Fruit fly (Drosophila melanogaster) whole organism, pupa: ENCODE measurements around the gene Ubi-p63E.

Experiments used
- CG10348 ChIP-seq: fragments of 200-800 bp; sonication (Bioruptor generic); IDR thresholded peaks from 2 replicates; pipeline ENCODE4 v1.3.6; 2022; ENCODE audit warnings: missing biosample characterization, missing genetic modification characterization
- CG12605 ChIP-seq: fragments of 200-800 bp; sonication (Bioruptor generic); IDR thresholded peaks from 2 replicates; pipeline ENCODE4 v1.3.6; 2022; ENCODE audit warnings: missing biosample characterization, missing genetic modification characterization
- CG13204 ChIP-seq: fragments of 200-800 bp; sonication (Bioruptor generic); optimal IDR thresholded peaks from 2 replicates; lab custom pipeline; 2018; ENCODE audit warnings: missing biosample characterization, mild to moderate bottlenecking, missing genetic modification characterization, moderate library complexity
- CG14655 ChIP-seq: fragments of 200-800 bp; sonication (Bioruptor generic); optimal IDR thresholded peaks from 3 replicates; lab custom pipeline; 2017; ENCODE audit warnings: mild to moderate bottlenecking, missing biosample characterization, missing genetic modification reagents, missing genetic modification characterization
- CG15710 ChIP-seq: fragments of 200-800 bp; sonication (Bioruptor generic); optimal IDR thresholded peaks from 2 replicates; lab custom pipeline; 2018; ENCODE audit warnings: missing biosample characterization, mild to moderate bottlenecking, missing genetic modification characterization, moderate library complexity
- CG17806 ChIP-seq: fragments of 200-800 bp; sonication (Bioruptor generic); optimal IDR thresholded peaks from 2 replicates; lab custom pipeline; 2018; ENCODE audit warnings: missing biosample characterization, mild to moderate bottlenecking, missing genetic modification characterization, moderate library complexity
- CG32121 ChIP-seq: fragments of 200-800 bp; sonication (Bioruptor generic); IDR thresholded peaks from 2 replicates; pipeline ENCODE4 v1.3.6; 2022; ENCODE audit warnings: missing biosample characterization, missing genetic modification characterization
- CG34367 ChIP-seq: fragments of 200-800 bp; sonication (Bioruptor generic); optimal IDR thresholded peaks from 2 replicates; lab custom pipeline; 2018; ENCODE audit warnings: missing biosample characterization, mild to moderate bottlenecking, missing genetic modification characterization
- CG4496 ChIP-seq: fragments of 200-800 bp; sonication (Bioruptor generic); IDR thresholded peaks from 3 replicates; pipeline ENCODE4 v1.3.6; 2022; ENCODE audit warnings: missing biosample characterization, missing genetic modification characterization
- CG8159 ChIP-seq: fragments of 200-800 bp; sonication (Bioruptor generic); optimal IDR thresholded peaks from 3 replicates; lab custom pipeline; 2018; ENCODE audit warnings: missing biosample characterization, mild to moderate bottlenecking, missing genetic modification characterization, moderate library complexity
- CG8301 ChIP-seq: fragments of 200-800 bp; sonication (Bioruptor generic); optimal IDR thresholded peaks from 2 replicates; lab custom pipeline; 2018; ENCODE audit warnings: missing biosample characterization, mild to moderate bottlenecking, missing genetic modification characterization
- CG9948 ChIP-seq: fragments of 200-800 bp; sonication (Bioruptor generic); optimal IDR thresholded peaks from 2 replicates; lab custom pipeline; 2018; ENCODE audit warnings: missing biosample characterization, mild to moderate bottlenecking, missing genetic modification characterization, moderate library complexity
- D1 ChIP-seq: fragments of 200-800 bp; sonication (Bioruptor generic); optimal IDR thresholded peaks from 2 replicates; lab custom pipeline; 2018; ENCODE audit warnings: missing biosample characterization, mild to moderate bottlenecking, missing genetic modification characterization, moderate library complexity
- EcR ChIP-seq: fragments of 200-800 bp; sonication (Bioruptor generic); optimal IDR thresholded peaks from 3 replicates; lab custom pipeline; 2019; ENCODE audit warnings: missing biosample characterization, missing genetic modification characterization, mild to moderate bottlenecking, moderate library complexity, missing genetic modification reagents
- Ets98B ChIP-seq: fragments of 200-800 bp; sonication (Bioruptor generic); IDR thresholded peaks from 2 replicates; pipeline ENCODE4 v1.3.6; 2022; ENCODE audit warnings: missing biosample characterization, missing genetic modification characterization
- Pif1A ChIP-seq: fragments of 200-800 bp; sonication (Bioruptor generic); optimal IDR thresholded peaks from 3 replicates; lab custom pipeline; 2016; ENCODE audit warnings: missing biosample characterization, missing genetic modification characterization
- Pif1B ChIP-seq: fragments of 200-800 bp; sonication (Bioruptor generic); optimal IDR thresholded peaks from 3 replicates; lab custom pipeline; 2016; ENCODE audit warnings: missing biosample characterization, missing genetic modification characterization
- Snoo ChIP-seq: fragments of 200-800 bp; sonication (Bioruptor generic); optimal IDR thresholded peaks from 3 replicates; lab custom pipeline; 2017; ENCODE audit warnings: missing biosample characterization, mild to moderate bottlenecking, missing genetic modification characterization, inconsistent platforms
- fd96Ca ChIP-seq: fragments of 200-800 bp; sonication (Bioruptor generic); IDR thresholded peaks from 3 replicates; pipeline ENCODE4 v1.3.6; 2022; ENCODE audit warnings: missing biosample characterization, missing genetic modification characterization
- gl ChIP-seq: fragments of 200-800 bp; sonication (Bioruptor generic); optimal IDR thresholded peaks from 2 replicates; lab custom pipeline; 2018; ENCODE audit warnings: missing biosample characterization, mild to moderate bottlenecking, missing genetic modification characterization
- rn ChIP-seq: fragments of 200-800 bp; sonication (Bioruptor generic); IDR thresholded peaks from 2 replicates; pipeline ENCODE4 v1.3.6; 2022; ENCODE audit warnings: missing biosample characterization, missing genetic modification characterization

The Ubi-p63E gene

DNA sequence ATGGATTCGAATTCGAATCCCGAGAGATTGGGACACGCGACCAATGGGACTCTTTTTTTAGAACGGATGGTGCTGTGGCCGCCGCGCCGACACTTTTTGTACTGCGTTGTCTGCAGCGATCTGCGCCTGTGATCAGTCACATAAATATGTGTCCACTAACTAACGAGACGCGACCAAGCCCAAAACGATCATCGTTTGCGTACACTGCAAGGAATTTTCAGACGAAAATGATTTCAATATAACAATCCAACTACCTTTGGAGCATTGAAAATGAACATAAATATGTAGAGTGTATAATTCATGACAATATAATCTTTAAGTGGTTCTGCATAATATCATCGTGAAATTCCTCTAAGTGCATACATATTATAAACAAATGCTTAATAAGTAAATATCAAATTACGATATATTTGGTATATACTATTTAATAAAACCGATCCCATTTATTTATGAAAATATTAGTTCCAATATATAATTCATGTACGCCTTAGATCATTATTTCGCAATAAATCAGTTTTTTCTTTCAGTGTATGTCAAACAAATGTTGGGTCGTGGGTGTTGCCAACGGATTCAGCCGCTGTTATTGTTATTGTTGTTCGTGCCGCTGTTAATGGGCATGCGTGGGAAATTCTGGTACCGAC is 32.7 kb upstream of the Ubi-p63E start, which contains the start of gene Eip63F-1:
Gene Eip63F-1, minus strand, starts transcription at position 51 of the 641 bp plus-strand sequence.
- TF ChIP-seq CG8301 (tag; lab: Kevin White, UChicago) (peak; percentile 57), gl (no peak), Ets98B (peak; percentile 45; the same call in 1 of the 2 replicates), fd96Ca (no peak), CG15710 (tag; lab: Kevin White, UChicago) (no peak), CG32121 (GFP tag; lab: Robert Waterston, UW) (peak; percentile 55)

- TF ChIP-seq CG14655 (peak; percentile 31), CG32121 (GFP tag; lab: Robert Waterston, UW) (no peak), Snoo (tag; lab: Kevin White, UChicago) (peak; percentile 3), Pif1A (GFP tag; lab: Kevin White, UChicago) (no peak)
Observed at dm6 chr3L:3934110-3934509, 31.1 kb upstream of the Ubi-p63E start.

DNA sequence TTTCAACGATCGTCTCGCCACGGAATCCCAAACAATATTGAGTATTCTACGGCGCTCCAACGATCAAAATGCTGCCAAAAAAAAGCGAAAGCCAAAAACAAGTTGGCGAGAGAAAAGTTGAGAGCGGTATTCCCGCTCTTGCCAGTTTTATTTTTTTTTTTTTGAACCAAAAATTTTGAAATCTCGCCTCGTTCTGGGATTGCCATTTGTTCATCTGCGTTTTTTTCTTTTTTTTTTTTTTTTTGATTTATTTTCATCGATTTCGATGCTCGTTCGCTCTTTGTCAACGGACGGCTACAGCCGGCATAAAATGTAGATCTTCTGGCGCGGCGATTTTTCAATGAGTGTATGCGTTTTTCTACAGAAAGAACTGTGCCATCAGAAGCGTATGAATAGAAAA is 30.6 kb upstream of the Ubi-p63E start:
- TF ChIP-seq fd96Ca, result peak; percentile 58; the same call in 2 of the 3 replicates
- peak; percentile 76 for TF ChIP-seq Ets98B
- peak; percentile 88 for TF ChIP-seq CG12605 (GFP tag; lab: Robert Waterston, UW)
- TF ChIP-seq CG10348 (GFP tag; lab: Robert Waterston, UW), result no peak
- TF ChIP-seq CG4496 (GFP tag; lab: Robert Waterston, UW), result peak; percentile 66; the same call in 2 of the 3 replicates
- TF ChIP-seq Pif1B (GFP tag; lab: Kevin White, UChicago), result no peak
- TF ChIP-seq CG32121 (GFP tag; lab: Robert Waterston, UW), result peak; percentile 53
- peak; percentile 52 for TF ChIP-seq Pif1A (GFP tag; lab: Kevin White, UChicago)
- no peak for TF ChIP-seq Snoo (tag; lab: Kevin White, UChicago)
- no peak for TF ChIP-seq rn
- TF ChIP-seq CG14655, result peak; percentile 9

DNA sequence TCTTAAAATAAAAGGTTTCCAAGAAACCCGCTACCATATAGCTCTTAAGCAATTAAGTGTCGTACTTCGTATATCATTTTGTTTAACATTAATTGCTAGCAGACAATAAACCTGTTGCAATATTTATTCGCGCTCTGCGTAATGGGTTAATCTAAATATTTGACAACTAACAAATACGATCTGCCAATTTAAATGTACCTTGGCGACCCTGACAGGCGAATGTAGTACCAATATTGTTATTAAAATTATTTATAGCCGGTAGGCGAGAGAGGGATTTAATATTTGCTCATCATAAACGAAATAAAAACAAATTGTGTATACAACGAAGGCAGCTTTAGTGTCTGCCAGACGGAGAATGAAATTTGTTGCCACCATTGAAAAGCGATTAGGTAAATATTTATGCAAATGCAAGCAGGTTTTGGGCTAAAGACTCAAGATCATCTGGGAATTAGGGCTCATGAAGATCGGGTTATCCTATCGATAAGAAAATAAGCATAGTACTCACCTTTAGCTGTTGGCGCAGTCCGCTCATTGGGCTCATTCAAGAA is 29.8 kb upstream of the Ubi-p63E start:
- no peak for TF ChIP-seq CG32121 (GFP tag; lab: Robert Waterston, UW)
- no peak for TF ChIP-seq CG4496 (GFP tag; lab: Robert Waterston, UW)
- TF ChIP-seq rn, result no peak
- no peak for TF ChIP-seq CG8159
- TF ChIP-seq gl, result no peak
- TF ChIP-seq CG34367, result no peak
- no peak for TF ChIP-seq Ets98B
- no peak for TF ChIP-seq fd96Ca
- no peak for TF ChIP-seq EcR (GFP tag; lab: Kevin White, UChicago)
- TF ChIP-seq CG9948 (tag; lab: Kevin White, UChicago), result no peak
- no peak for TF ChIP-seq CG17806 (tag; lab: Kevin White, UChicago)
- TF ChIP-seq D1 (tag; lab: Kevin White, UChicago), result no peak
- no peak for TF ChIP-seq Pif1A (GFP tag; lab: Kevin White, UChicago)
- no peak for TF ChIP-seq CG15710 (tag; lab: Kevin White, UChicago)
- TF ChIP-seq Pif1B (GFP tag; lab: Kevin White, UChicago), result no peak
- TF ChIP-seq CG13204 (GFP tag; lab: Kevin White, UChicago), result no peak
- no peak for TF ChIP-seq CG8301 (tag; lab: Kevin White, UChicago)
- TF ChIP-seq CG10348 (GFP tag; lab: Robert Waterston, UW), result no peak

DNA sequence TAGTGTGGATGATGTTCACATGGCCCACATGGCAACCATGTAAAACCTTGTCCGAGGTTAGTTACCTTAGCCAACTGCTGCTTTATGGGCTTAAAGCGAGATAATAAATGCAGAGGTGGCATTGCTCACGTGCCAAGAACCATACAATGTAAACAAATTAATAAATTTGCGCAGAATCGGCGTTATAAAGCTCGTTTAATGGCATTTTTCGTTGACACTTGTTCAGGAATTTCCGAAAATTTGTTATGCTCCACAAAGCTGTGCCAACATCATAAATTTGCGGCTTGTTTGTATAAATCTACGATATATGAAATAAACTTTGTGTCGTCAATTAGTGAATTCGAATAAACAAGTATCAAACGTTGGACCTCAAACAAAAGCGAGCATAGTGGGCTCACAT is 28.8 kb upstream of the Ubi-p63E start:
- TF ChIP-seq CG10348 (GFP tag; lab: Robert Waterston, UW) (no peak), fd96Ca (no peak), rn (no peak), CG8301 (tag; lab: Kevin White, UChicago) (no peak), EcR (GFP tag; lab: Kevin White, UChicago) (no peak), Snoo (tag; lab: Kevin White, UChicago) (no peak), CG15710 (tag; lab: Kevin White, UChicago) (no peak), CG32121 (GFP tag; lab: Robert Waterston, UW) (no peak), CG17806 (tag; lab: Kevin White, UChicago) (no peak), CG12605 (GFP tag; lab: Robert Waterston, UW) (no peak), Ets98B (no peak), CG8159 (no peak), CG9948 (tag; lab: Kevin White, UChicago) (no peak), Pif1A (GFP tag; lab: Kevin White, UChicago) (no peak), CG13204 (GFP tag; lab: Kevin White, UChicago) (no peak), CG4496 (GFP tag; lab: Robert Waterston, UW) (no peak), CG14655 (no peak), gl (no peak), D1 (tag; lab: Kevin White, UChicago) (no peak), Pif1B (GFP tag; lab: Kevin White, UChicago) (no peak)

- TF ChIP-seq CG32121 (GFP tag; lab: Robert Waterston, UW) (peak; percentile 53), CG4496 (GFP tag; lab: Robert Waterston, UW) (0 out of 3 replicates have a peak, but pooled peaks have one; percentile 52), EcR (GFP tag; lab: Kevin White, UChicago) (peak; percentile 3), CG15710 (tag; lab: Kevin White, UChicago) (no peak)
Observed at dm6 chr3L:3930930-3931329, 27.9 kb upstream of the Ubi-p63E start.
